Fruit fly (Drosophila melanogaster) whole organism, embryonic: ENCODE data around the gene plx.

ENCODE experiments used
- ATbp ChIP-seq: fragments of 200-800 bp; sonication (Bioruptor generic); optimal IDR thresholded peaks from 2 replicates; lab custom pipeline; 2017; ENCODE audit warnings: missing biosample characterization, mild to moderate bottlenecking, missing genetic modification characterization, missing genetic modification reagents
- BEAF-32 ChIP-seq: fragments of 200-800 bp; sonication (Bioruptor generic); optimal IDR thresholded peaks from 3 replicates; lab custom pipeline; 2017; ENCODE audit warnings: missing biosample characterization, missing genetic modification characterization, mild to moderate bottlenecking, moderate library complexity, missing genetic modification reagents
- CG10366 ChIP-seq: fragments of 200-800 bp; sonication (Bioruptor generic); IDR thresholded peaks from 2 replicates; pipeline ENCODE4 v1.3.6; 2022; ENCODE audit warnings: missing biosample characterization, missing genetic modification characterization
- CG11560 ChIP-seq: fragments of 200-800 bp; sonication (Bioruptor generic); IDR thresholded peaks from 3 replicates; pipeline ENCODE4 v1.3.6; 2022; ENCODE audit warnings: missing biosample characterization, missing genetic modification characterization
- CG1233 ChIP-seq: fragments of 200-800 bp; sonication (Bioruptor generic); optimal IDR thresholded peaks from 4 replicates; lab custom pipeline; 2018; ENCODE audit warnings: missing biosample characterization, mild to moderate bottlenecking, missing genetic modification characterization
- CG12744 ChIP-seq: fragments of 200-800 bp; sonication (Bioruptor generic); optimal IDR thresholded peaks from 2 replicates; lab custom pipeline; 2016; ENCODE audit warnings: missing biosample characterization, missing genetic modification characterization
- CG1529 ChIP-seq: fragments of 200-800 bp; sonication (Bioruptor generic); optimal IDR thresholded peaks from 3 replicates; lab custom pipeline; 2018; ENCODE audit warnings: missing biosample characterization, missing genetic modification characterization
- CG15479 ChIP-seq: fragments of 200-800 bp; sonication (Bioruptor generic); optimal IDR thresholded peaks from 3 replicates; lab custom pipeline; 2019; ENCODE audit warnings: missing biosample characterization, mild to moderate bottlenecking, missing genetic modification characterization, moderate library complexity
- CG15696 ChIP-seq: fragments of 200-800 bp; sonication (Bioruptor generic); optimal IDR thresholded peaks from 2 replicates; lab custom pipeline; 2019; ENCODE audit warnings: missing biosample characterization, mild to moderate bottlenecking, missing genetic modification characterization, moderate library complexity
- CG16779 ChIP-seq: fragments of 200-800 bp; sonication (Bioruptor generic); IDR thresholded peaks from 2 replicates; pipeline ENCODE4 v1.3.6; 2022; ENCODE audit warnings: missing biosample characterization, missing genetic modification characterization
- CG31388 ChIP-seq: fragments of 200-800 bp; sonication (Bioruptor generic); optimal IDR thresholded peaks from 2 replicates; lab custom pipeline; 2016; ENCODE audit warnings: missing biosample characterization, missing genetic modification characterization
- CG31441 ChIP-seq: fragments of 200-800 bp; sonication (Bioruptor generic); IDR thresholded peaks from 2 replicates; pipeline ENCODE4 v1.3.6; 2022; ENCODE audit warnings: missing biosample characterization, missing genetic modification characterization
- CG33213 ChIP-seq: fragments of 200-800 bp; sonication (Bioruptor generic); optimal IDR thresholded peaks from 3 replicates; lab custom pipeline; 2016; ENCODE audit warnings: missing biosample characterization, missing genetic modification characterization
- CG5245 ChIP-seq: fragments of 200-800 bp; sonication (Bioruptor generic); optimal IDR thresholded peaks from 3 replicates; lab custom pipeline; 2016; ENCODE audit warnings: missing biosample characterization, missing genetic modification characterization
- CG6175 ChIP-seq: fragments of 200-800 bp; sonication (Bioruptor generic); IDR thresholded peaks from 3 replicates; pipeline ENCODE4 v1.3.6; 2022; ENCODE audit warnings: missing biosample characterization, missing genetic modification characterization
- CG7928 ChIP-seq: fragments of 200-800 bp; sonication (Bioruptor generic); optimal IDR thresholded peaks from 2 replicates; lab custom pipeline; 2017; ENCODE audit warnings: missing biosample characterization, mild to moderate bottlenecking, missing genetic modification characterization
- CG9609 ChIP-seq: fragments of 200-800 bp; sonication (Bioruptor generic); optimal IDR thresholded peaks from 3 replicates; lab custom pipeline; 2016; ENCODE audit warnings: missing biosample characterization, missing genetic modification characterization
- CHES-1-like ChIP-seq: fragments of 200-800 bp; sonication (Bioruptor generic); optimal IDR thresholded peaks from 2 replicates; lab custom pipeline; 2016; ENCODE audit warnings: missing biosample characterization, missing genetic modification characterization
- CoRest ChIP-seq: fragments of 200-800 bp; sonication (Bioruptor generic); optimal IDR thresholded peaks from 3 replicates; lab custom pipeline; 2018; ENCODE audit warnings: missing biosample characterization, mild to moderate bottlenecking, missing genetic modification characterization, moderate library complexity
- Dek ChIP-seq: fragments of 200-800 bp; sonication (Bioruptor generic); optimal IDR thresholded peaks from 3 replicates; lab custom pipeline; 2019; ENCODE audit warnings: missing biosample characterization, mild to moderate bottlenecking, missing genetic modification characterization, moderate library complexity
- Dll ChIP-seq: fragments of 200-800 bp; sonication (Bioruptor generic); IDR thresholded peaks from 4 replicates; pipeline ENCODE4 v1.3.6; 2022; ENCODE audit warnings: missing biosample characterization, missing genetic modification characterization; ENCODE audit not compliant: partially characterized antibody
- Dp ChIP-seq: fragments of 200-800 bp; sonication (Bioruptor generic); optimal IDR thresholded peaks from 2 replicates; lab custom pipeline; 2018; ENCODE audit warnings: missing biosample characterization, mild to moderate bottlenecking, missing genetic modification characterization, moderate library complexity
- Ets97D ChIP-seq: fragments of 200-800 bp; sonication (Bioruptor generic); optimal IDR thresholded peaks from 3 replicates; lab custom pipeline; 2016; ENCODE audit warnings: missing biosample characterization, missing genetic modification characterization
- Hmr ChIP-seq: fragments of 200-800 bp; sonication (Bioruptor generic); optimal IDR thresholded peaks from 3 replicates; lab custom pipeline; 2017; ENCODE audit warnings: mild to moderate bottlenecking, missing biosample characterization, missing genetic modification reagents, missing genetic modification characterization
- Mrtf ChIP-seq: fragments of 200-800 bp; sonication (Bioruptor generic); IDR thresholded peaks from 3 replicates; pipeline ENCODE4 v1.3.6; 2022; ENCODE audit warnings: missing biosample characterization, missing genetic modification characterization
- NC2β ChIP-seq: fragments of 200-800 bp; sonication (Bioruptor generic); optimal IDR thresholded peaks from 2 replicates; lab custom pipeline; 2016; ENCODE audit warnings: missing biosample characterization, missing genetic modification characterization
- Sox102F ChIP-seq: fragments of 200-800 bp; sonication (Bioruptor generic); optimal IDR thresholded peaks from 2 replicates; lab custom pipeline; 2018; ENCODE audit warnings: missing biosample characterization, mild to moderate bottlenecking, missing genetic modification characterization, moderate library complexity
- az2 ChIP-seq: fragments of 200-800 bp; sonication (Bioruptor generic); optimal IDR thresholded peaks from 3 replicates; lab custom pipeline; 2016; ENCODE audit warnings: missing biosample characterization, missing genetic modification characterization
- bbx ChIP-seq: fragments of 200-800 bp; sonication (Bioruptor generic); IDR thresholded peaks from 2 replicates; pipeline ENCODE4 v1.3.6; 2022; ENCODE audit warnings: missing biosample characterization, missing genetic modification characterization; ENCODE audit not compliant: partially characterized antibody
- bigmax ChIP-seq: fragments of 200-800 bp; sonication (Bioruptor generic); optimal IDR thresholded peaks from 2 replicates; lab custom pipeline; 2018; ENCODE audit warnings: missing biosample characterization, mild to moderate bottlenecking, missing genetic modification characterization
- chn ChIP-seq: fragments of 200-800 bp; sonication (Bioruptor generic); optimal IDR thresholded peaks from 2 replicates; lab custom pipeline; 2016; ENCODE audit warnings: missing biosample characterization, missing genetic modification characterization
- dimm ChIP-seq: fragments of 200-800 bp; sonication (Bioruptor generic); IDR thresholded peaks from 2 replicates; pipeline ENCODE4 v1.3.6; 2022; ENCODE audit warnings: missing biosample characterization, missing genetic modification characterization
- dpn ChIP-seq, 2 experiments: fragments of 200-800 bp; sonication (Bioruptor generic); optimal IDR thresholded peaks; 3 replicates each; lab custom pipeline; 2016; ENCODE audit warnings: missing biosample characterization in 2 of 2, missing genetic modification characterization in 2 of 2
- exex ChIP-seq: fragments of 200-800 bp; sonication (Bioruptor generic); optimal IDR thresholded peaks from 4 replicates; lab custom pipeline; 2018; ENCODE audit warnings: missing biosample characterization, mild to moderate bottlenecking, missing genetic modification characterization, moderate library complexity
- ftz-f1 ChIP-seq: fragments of 200-800 bp; sonication (Bioruptor generic); optimal IDR thresholded peaks from 2 replicates; lab custom pipeline; 2016; ENCODE audit warnings: missing biosample characterization, missing genetic modification characterization
- fu2 ChIP-seq: fragments of 200-800 bp; sonication (Bioruptor generic); optimal IDR thresholded peaks from 2 replicates; lab custom pipeline; 2016; ENCODE audit warnings: missing biosample characterization, missing genetic modification characterization
- grn ChIP-seq: fragments of 200-800 bp; sonication (Bioruptor generic); optimal IDR thresholded peaks from 3 replicates; lab custom pipeline; 2017; ENCODE audit warnings: missing biosample characterization, missing genetic modification characterization
- lbe ChIP-seq: fragments of 200-800 bp; sonication (Bioruptor generic); optimal IDR thresholded peaks from 2 replicates; lab custom pipeline; 2016; ENCODE audit warnings: missing biosample characterization, mild to moderate bottlenecking, missing genetic modification characterization
- lilli ChIP-seq: fragments of 200-800 bp; sonication (Bioruptor generic); optimal IDR thresholded peaks from 3 replicates; lab custom pipeline; 2016; ENCODE audit warnings: missing biosample characterization, missing genetic modification characterization
- odd ChIP-seq: fragments of 200-800 bp; sonication (Bioruptor generic); optimal IDR thresholded peaks from 2 replicates; lab custom pipeline; 2017; ENCODE audit warnings: missing biosample characterization, mild to moderate bottlenecking, missing genetic modification characterization
- phol ChIP-seq: fragments of 200-800 bp; sonication (Bioruptor generic); optimal IDR thresholded peaks from 3 replicates; lab custom pipeline; 2018; ENCODE audit warnings: missing biosample characterization, mild to moderate bottlenecking, missing genetic modification characterization, moderate library complexity
- pnt ChIP-seq: fragments of 200-800 bp; sonication (Bioruptor generic); optimal IDR thresholded peaks from 3 replicates; lab custom pipeline; 2016; ENCODE audit warnings: missing biosample characterization, missing genetic modification characterization
- sd ChIP-seq: fragments of 200-800 bp; sonication (Bioruptor generic); optimal IDR thresholded peaks from 3 replicates; lab custom pipeline; 2018; ENCODE audit warnings: missing biosample characterization, mild to moderate bottlenecking, missing genetic modification characterization, moderate library complexity
- sima ChIP-seq: fragments of 200-800 bp; sonication (Bioruptor generic); optimal IDR thresholded peaks from 2 replicates; lab custom pipeline; 2016; ENCODE audit warnings: missing biosample characterization, missing genetic modification characterization
- sqz ChIP-seq: fragments of 200-800 bp; sonication (Bioruptor generic); optimal IDR thresholded peaks from 3 replicates; lab custom pipeline; 2018; ENCODE audit warnings: missing biosample characterization, mild to moderate bottlenecking, missing genetic modification characterization
- sr ChIP-seq: fragments of 200-800 bp; sonication (Bioruptor generic); IDR thresholded peaks from 3 replicates; pipeline ENCODE4 v1.3.6; 2022; ENCODE audit warnings: missing biosample characterization, missing genetic modification characterization
- ssp ChIP-seq: fragments of 200-800 bp; sonication (Bioruptor generic); IDR thresholded peaks from 2 replicates; pipeline ENCODE4 v1.3.6; 2022; ENCODE audit warnings: missing biosample characterization, missing genetic modification characterization
- vnd ChIP-seq: fragments of 200-800 bp; sonication (Bioruptor generic); IDR thresholded peaks from 3 replicates; pipeline ENCODE4 v1.3.6; 2022; ENCODE audit warnings: missing biosample characterization, missing genetic modification characterization; ENCODE audit not compliant: partially characterized antibody
- zen ChIP-seq: fragments of 200-800 bp; sonication (Bioruptor generic); optimal IDR thresholded peaks from 3 replicates; lab custom pipeline; 2018; ENCODE audit warnings: missing biosample characterization, mild to moderate bottlenecking, missing genetic modification characterization, moderate library complexity

Gene plx

DNA sequence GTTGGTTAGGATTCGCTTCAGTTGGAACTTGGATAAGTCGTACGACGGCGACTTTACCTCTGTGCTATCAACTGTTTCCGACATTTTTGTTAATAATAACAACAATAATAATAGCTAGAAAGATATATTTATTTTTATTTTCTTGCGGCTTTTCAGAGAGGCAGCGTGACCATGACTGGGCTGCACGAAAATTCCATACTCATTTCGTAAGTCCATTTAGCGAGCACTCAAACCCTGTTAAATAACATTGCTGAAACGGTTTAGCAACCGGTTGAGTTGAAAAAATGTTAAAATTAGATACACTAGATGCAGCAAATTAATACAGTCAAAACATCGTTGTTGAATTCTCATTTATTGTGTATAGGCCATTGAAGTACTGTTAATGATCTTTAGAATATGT lies 68.9 kb downstream of the plx start, which contains the start of gene Dcps (continued):
- TF ChIP-seq CoRest (tag; lab: Kevin White, UChicago) (no peak), BEAF-32 (GFP tag; lab: Kevin White, UChicago) (peak; percentile 33), dpn (GFP tag; optimal IDR thresholded peaks at IDR 0.05; lab: Kevin White, UChicago) (no peak), CG15479 (GFP tag; lab: Kevin White, UChicago) (no peak), bbx (GFP tag; lab: Robert Waterston, UW) (no peak), CG33213 (no peak), ssp (GFP tag; lab: Robert Waterston, UW) (no peak), CG31388 (no peak), sr (GFP tag; lab: Robert Waterston, UW) (no peak), Dp (GFP tag; lab: Kevin White, UChicago) (peak; percentile 57), Mrtf (GFP tag; lab: Robert Waterston, UW) (no peak)
- TF ChIP-seq, all 482 proteins: peak for 26

DNA sequence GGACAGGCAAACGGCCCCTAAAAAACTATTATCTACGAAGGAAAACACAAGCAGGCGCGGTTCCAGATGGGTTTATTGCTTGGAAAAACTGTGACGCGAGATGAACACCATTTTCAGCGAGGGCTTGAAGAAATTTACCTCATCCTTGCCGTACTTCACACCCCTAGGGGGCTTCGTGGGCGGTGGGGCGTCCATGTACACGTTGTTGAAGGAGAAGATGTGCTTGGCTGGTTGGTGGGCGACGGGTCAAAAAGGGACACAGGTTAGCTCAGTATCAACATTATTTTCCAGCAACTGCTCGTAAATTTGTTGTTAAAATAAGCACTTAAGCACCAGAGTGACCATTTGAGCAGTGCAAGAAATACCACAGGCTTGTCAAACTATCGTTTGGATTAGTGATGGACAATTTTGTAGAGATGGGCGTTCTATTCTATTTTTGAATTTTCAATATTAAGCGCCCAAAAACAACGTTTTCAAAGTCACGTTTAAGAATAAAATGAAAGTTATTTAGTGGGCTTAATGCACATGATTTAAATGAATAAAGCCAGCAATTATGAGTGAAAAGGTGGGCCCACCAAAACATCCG lies 73.1 kb downstream of the plx start, which contains the start of gene Sec8:
TSS of gene Sec8 (minus strand) at position 374 of the 586 bp plus-strand sequence.
- TF ChIP-seq Dek (tag; lab: Kevin White, UChicago) (peak; percentile 19), CG1529 (GFP tag; lab: Kevin White, UChicago) (no peak), grn (GFP tag; lab: Kevin White, UChicago) (no peak), NC2β (GFP tag; lab: Kevin White, UChicago) (no peak), Dll (GFP tag; lab: Robert Waterston, UW) (peak; percentile 83), sd (tag; lab: Kevin White, UChicago) (no peak), az2 (peak; percentile 12), lbe (GFP tag; lab: Kevin White, UChicago) (peak; percentile 17), bigmax (GFP tag; lab: Kevin White, UChicago) (no peak), dimm (GFP tag; lab: Robert Waterston, UW) (no peak), sima (GFP tag; lab: Kevin White, UChicago) (no peak), CG10366 (peak; percentile 25; the same call in 1 of the 2 replicates), Sox102F (no peak), pnt (GFP tag; lab: Kevin White, UChicago) (peak; percentile 21), CG7928 (GFP tag; lab: Kevin White, UChicago) (no peak), dpn (GFP tag; optimal IDR thresholded peaks at IDR 0.05; lab: Kevin White, UChicago) (peak; percentile 42 to 52), sqz (no peak), zen (tag; lab: Kevin White, UChicago) (peak; percentile 51), ATbp (GFP tag; lab: Kevin White, UChicago) (no peak), lilli (GFP tag; lab: Kevin White, UChicago) (peak; percentile 67), exex (tag; lab: Kevin White, UChicago) (no peak), Ets97D (GFP tag; lab: Kevin White, UChicago) (peak; percentile 76), Hmr (GFP tag; lab: Kevin White, UChicago) (no peak), CHES-1-like (peak; percentile 78), CG16779 (GFP tag; lab: Robert Waterston, UW) (no peak), CG15696 (peak; percentile 38), CG6175 (0 out of 3 replicates have a peak, but pooled peaks have one; percentile 48), CG5245 (no peak), CG31441 (GFP tag; lab: Robert Waterston, UW) (no peak), CG1233 (peak; percentile 4), chn (GFP tag; lab: Kevin White, UChicago) (peak; percentile 22), fu2 (GFP tag; lab: Kevin White, UChicago) (peak; percentile 38), ftz-f1 (GFP tag; lab: Kevin White, UChicago) (no peak), CG12744 (peak; percentile 27), CG9609 (GFP tag; lab: Kevin White, UChicago) (peak; percentile 24), CG11560 (tag; lab: Robert Waterston, UW) (no peak), odd (GFP tag; lab: Kevin White, UChicago) (no peak), phol (tag; lab: Kevin White, UChicago) (peak; percentile 53), vnd (GFP tag; lab: Robert Waterston, UW) (peak; percentile 73)
